Fruit fly (Drosophila melanogaster): Measurements from ENCODE around the gene smg.

smg gene

DNA sequence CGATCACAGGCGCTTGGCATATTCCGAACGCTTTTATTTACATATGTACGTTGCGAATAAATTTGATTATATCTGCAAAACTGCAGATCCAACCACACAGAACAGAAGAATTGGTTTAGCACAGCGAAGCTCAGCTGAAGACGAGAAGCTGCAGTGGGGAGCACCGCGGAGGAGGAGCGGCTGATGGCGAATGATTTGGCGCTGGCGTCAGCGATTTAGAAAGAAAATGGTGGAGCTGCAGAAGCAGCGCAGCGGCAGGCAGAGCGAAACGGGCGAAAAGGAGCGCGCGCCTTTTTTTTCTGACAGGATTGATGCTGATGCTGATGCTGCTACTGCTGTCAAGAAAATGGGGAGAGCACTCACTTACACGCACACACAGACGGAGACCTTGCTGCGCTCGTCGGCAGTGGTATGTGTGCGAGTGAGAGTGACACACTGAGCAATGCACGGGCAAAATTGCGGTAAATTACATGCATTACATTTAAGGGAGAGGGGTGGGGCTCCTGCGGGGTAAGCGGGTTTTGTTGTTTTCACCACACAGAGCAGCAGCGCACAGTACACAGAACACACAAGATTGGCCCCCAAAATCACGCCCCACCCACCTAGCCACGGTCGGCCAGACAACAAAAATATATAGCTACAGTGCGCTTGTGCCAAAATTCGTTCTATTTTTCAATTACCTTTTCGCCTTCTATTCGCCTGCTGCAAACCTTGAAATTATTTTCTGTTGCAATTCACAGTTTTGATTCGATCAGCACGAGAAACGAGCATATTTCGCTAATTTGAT, 697 bp downstream of the smg start:
- TF ChIP-seq CTCF (optimal IDR thresholded peaks at IDR 0.05) (no peak), CG8478 (optimal IDR thresholded peaks at IDR 0.05) (no peak)

dm6 chr3L:8996173-8996767, 1.5 kb downstream of the smg start:
- TF ChIP-seq CG8478 (optimal IDR thresholded peaks at IDR 0.05) (no peak), CTCF (optimal IDR thresholded peaks at IDR 0.05) (no peak)

- no peak for TF ChIP-seq CG8478 (optimal IDR thresholded peaks at IDR 0.05)
- no peak for TF ChIP-seq CTCF (optimal IDR thresholded peaks at IDR 0.05)
Measured at dm6 chr3L:8990128-8990527, 7.7 kb downstream of the smg start, which contains the start of gene CG5280. TSS of gene CG5280 (minus strand) at chr3L:8990228.

- peak in 1 of 2 experiments; percentile 47 for TF ChIP-seq CTCF (optimal IDR thresholded peaks at IDR 0.05)
- no peak for TF ChIP-seq CG8478 (optimal IDR thresholded peaks at IDR 0.05)
Measured at dm6 chr3L:8986582-8986981, 11.2 kb downstream of the smg start, which contains the start of gene CG5068. TSS of gene CG5068 (plus strand) at chr3L:8986710.

DNA sequence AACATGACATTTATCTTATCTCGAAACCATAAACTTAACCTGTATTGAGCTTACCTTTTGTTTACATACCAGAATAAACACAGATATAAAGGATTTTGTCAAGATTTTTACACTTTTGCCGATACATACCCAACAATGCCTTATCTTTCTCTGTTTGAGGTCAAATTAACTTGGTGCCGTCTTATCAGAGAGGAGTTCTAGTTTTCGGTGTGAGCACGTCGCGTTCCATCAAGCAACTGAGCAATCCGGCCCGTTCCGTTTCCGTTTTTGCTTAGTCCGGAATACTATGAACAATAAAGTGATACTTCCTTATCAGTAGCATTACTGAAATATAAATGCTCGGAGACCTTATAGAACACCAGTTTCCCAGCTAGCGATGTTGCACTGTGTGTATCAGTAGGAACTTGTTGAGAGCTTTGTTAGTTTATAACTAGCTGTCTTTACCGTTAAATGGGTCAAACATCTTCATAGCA, 11.9 kb downstream of the smg start, which contains the start of gene Galk:
Galk (minus strand) TSS at position 244 of the 473 bp plus-strand sequence.
- TF ChIP-seq CTCF (optimal IDR thresholded peaks at IDR 0.05), result no peak
- TF ChIP-seq CG8478 (optimal IDR thresholded peaks at IDR 0.05), result no peak

DNA sequence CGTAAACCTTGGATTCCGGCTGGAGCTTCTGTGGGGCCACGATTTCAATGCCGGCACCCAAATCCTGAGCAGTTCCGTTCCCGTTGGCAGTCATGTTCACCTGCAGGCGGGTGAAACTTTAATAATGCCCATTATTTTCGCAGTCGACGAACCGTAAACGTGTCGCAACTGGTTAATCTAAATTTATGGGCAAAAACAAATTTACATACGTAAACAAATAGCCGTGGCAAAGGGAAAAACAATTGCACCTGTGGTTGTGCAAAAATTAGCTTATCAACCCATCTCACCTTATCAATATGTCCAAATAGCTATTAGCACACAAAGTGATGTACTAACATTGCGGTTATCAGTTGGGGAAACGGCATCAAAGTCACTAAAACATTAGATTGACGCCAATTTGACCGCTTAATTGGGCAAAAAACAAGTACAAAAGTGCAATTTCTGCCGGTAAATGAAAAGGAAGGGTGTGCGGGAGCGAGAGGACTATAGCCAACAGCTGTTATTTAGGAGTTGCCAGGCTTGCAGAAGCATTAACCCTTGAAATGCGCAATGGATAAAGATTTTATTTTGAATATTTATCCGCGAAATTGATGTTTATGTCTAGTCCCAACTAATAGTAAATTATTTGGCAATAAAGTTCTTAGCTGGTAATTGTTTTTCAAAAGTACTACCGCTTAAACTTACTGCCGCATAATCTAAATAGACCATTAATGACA, 12.5 kb downstream of the smg start:
- no peak for TF ChIP-seq CTCF (optimal IDR thresholded peaks at IDR 0.05)
- TF ChIP-seq CG8478 (optimal IDR thresholded peaks at IDR 0.05), result no peak

DNA sequence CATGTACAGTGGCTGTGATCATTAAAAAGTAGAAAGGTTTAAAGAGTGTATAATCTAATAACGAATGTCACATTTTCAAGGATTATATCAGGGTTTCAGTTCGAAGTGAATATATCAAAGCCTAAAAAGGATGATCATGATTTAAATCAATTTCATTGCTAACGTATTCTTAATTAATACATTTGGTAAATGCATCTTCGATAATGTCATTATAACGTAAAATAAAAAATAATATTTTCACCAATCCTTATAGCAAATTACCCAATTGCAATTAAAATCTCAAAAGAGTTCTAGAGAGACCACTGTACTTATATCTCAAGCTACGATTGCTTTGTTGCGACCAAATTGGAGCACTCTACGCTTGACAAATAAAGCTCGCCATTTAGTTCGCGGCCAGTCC, 15.7 kb downstream of the smg start:
- TF ChIP-seq CG8478 (optimal IDR thresholded peaks at IDR 0.05), result no peak
- no peak for TF ChIP-seq CTCF (optimal IDR thresholded peaks at IDR 0.05)

- TF ChIP-seq CTCF (optimal IDR thresholded peaks at IDR 0.05) (no peak), CG8478 (optimal IDR thresholded peaks at IDR 0.05) (no peak)
Measured at dm6 chr3L:8981495-8981894, 16.3 kb downstream of the smg start, which contains the start of gene CG13314. TSS of gene CG13314 (plus strand) at chr3L:8981795.

DNA sequence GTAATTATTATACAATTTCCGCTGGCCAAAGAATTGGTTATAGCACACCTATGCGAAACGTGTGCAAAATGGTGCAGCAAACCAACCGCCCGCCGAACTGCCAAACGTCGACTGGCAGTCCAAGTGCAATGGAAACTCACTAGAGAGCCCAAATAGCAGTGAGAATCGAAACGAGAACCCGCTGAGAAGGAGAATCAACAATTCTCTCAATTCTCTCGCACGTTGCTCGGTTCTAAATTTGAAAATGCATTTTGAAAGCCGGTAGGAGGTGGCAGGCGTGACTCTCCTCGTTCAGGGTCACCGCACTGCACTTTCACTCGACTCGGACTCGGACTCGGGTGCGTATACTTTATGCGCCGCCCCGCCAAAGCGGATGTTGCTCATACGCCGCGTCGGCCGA, 18.0 kb downstream of the smg start, which contains the start of gene CG5644:
CG5644 (minus strand) TSS at position 101 of the 400 bp plus-strand sequence.
- TF ChIP-seq CG8478 (optimal IDR thresholded peaks at IDR 0.05) (no peak), CTCF (optimal IDR thresholded peaks at IDR 0.05) (no peak)

DNA sequence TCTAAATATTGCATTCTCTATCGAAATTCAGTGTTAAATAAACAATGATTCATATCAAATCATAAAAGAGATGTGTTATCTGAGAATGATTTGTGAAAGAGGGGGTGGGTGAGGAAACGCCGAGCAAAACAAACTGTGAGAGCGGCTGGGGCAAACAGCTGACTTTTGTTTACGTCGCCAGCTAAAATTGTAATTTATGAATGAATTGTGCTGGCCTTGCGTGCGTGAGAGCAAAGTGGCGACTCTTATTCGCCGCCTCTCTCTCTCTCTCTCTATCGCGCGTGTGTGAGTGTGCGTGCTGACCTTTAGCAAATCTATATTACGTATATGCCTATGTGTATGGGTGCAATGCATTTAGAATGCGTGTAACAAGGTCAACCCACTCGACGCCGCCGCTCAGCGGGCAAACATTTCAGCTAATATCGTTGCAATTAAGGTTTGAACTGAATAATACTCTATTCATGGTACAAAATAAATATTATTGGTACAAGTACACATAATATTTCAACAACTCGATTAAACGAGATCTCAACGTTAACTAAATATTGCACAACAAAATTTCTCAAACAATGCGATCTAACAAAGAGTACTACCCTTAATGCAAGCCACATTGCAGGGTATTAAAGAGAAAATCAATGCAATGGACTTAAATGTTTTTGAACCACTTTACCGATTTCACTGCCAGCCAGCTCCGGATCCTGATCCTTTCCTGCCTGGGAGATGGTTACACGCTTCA, 18.9 kb downstream of the smg start:
- TF ChIP-seq CTCF (optimal IDR thresholded peaks at IDR 0.05), result no peak
- TF ChIP-seq CG8478 (optimal IDR thresholded peaks at IDR 0.05), result no peak

DNA sequence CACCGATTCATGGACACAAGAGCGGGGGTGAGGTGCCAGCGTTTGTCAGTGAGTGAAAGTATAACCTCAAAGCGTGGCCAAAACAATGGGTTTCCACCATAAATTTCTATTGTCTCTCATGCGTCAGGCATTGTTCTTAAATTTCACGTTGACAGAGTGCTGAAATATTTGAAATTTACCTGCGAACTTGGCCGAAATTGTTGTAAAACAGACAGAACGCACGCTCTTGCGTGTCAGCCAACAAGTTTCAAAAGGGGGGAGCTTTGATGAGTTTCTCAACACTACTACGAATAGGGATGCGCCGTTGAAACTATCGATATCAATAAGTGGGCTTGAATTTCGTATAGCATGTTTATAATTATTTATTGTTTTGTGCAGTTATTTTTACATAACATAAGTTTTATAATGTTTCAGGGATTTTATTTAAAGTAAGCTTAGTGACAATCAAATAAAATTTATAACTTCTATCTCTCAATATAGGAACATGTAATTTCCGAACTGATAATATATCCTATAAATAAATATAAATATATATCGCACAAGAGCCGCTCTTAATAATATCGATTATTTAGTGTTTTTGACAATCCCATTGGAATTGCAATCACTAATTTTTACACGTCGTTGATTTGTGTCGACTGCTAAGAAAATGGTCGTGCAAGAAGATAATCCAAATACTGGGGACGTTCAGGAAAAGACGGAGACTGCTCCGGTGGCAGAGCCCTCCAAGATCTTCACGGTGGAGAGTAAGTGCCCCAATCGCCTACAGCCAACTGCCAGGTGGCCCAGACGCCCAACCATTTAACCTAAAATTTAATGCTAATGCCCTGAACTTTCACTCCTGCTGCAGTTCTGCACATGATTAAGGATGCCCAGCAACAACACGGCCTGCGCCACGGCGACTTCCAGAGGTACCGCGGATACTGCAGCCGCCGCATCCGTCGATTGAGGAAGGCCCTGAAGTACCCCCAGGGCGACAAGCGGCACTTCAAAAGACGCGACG, 23.0 kb downstream of the smg start, which contains the start of the genes pix and Srp68:
pix (minus strand) TSS at position 288 of the 1,000 bp plus-strand sequence.
Srp68 (plus strand) TSS at position 569 of the 1,000 bp plus-strand sequence.
- TF ChIP-seq CTCF (optimal IDR thresholded peaks at IDR 0.05) (no peak), CG8478 (optimal IDR thresholded peaks at IDR 0.05) (no peak)

DNA sequence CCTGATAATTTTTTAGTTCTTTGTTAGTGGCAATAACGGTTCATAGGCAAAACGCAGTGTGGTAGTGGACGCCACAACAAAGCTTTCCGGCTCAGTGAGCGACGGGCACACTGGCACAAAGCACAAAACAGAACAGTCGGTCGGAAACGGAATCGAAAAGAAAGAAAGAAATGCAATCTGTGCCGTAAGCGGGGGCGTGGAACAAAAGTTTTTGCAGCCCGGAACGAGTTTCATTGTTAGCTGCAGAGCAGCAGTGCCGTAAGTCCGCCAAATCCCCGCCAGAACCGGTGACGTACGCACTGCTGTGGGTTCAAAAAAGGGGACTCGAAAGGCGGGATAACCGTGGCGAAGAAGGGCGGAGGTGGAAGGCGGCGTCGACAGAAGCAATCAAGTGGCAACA, 29.4 kb downstream of the smg start, which contains the start of gene CG5026:
CG5026 (plus strand) TSS at position 92 of the 400 bp plus-strand sequence.
- TF ChIP-seq CG8478 (optimal IDR thresholded peaks at IDR 0.05) (no peak), CTCF (optimal IDR thresholded peaks at IDR 0.05) (no peak)
